Worm (Caenorhabditis elegans): ENCODE measurements around the gene F42A9.9.

Gene F42A9.9

DNA sequence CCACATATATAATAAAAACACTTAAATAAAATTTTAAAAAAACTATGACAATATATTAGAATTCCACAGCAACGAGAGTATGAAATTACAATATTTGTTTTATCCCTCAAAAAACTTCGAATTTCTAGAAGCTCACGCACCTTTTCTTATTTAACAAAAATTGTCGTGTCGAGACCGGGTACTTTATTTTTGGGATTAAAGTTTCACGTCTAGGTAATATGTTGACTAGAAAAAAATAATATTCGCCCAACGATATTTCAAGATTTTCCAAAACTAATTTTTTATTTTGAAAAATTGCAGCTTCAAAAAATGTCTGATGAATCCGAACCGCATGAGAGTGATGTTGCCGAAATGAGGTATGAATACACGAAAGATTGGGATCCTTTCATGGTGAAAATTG, 5.8 kb upstream of the F42A9.9 start, which contains the start of gene C49C8.3:
TSS of gene C49C8.3 (plus strand) at position 301 of the 400 bp plus-strand sequence.
- TF ChIP-seq efl-1 (optimal IDR thresholded peaks at IDR 0.05) (no peak), efl-1 (GFP tag; optimal IDR thresholded peaks at IDR 0.05 in 1 of 2) (no peak), ces-1 (GFP tag; optimal IDR thresholded peaks at IDR 0.05) (no peak)

DNA sequence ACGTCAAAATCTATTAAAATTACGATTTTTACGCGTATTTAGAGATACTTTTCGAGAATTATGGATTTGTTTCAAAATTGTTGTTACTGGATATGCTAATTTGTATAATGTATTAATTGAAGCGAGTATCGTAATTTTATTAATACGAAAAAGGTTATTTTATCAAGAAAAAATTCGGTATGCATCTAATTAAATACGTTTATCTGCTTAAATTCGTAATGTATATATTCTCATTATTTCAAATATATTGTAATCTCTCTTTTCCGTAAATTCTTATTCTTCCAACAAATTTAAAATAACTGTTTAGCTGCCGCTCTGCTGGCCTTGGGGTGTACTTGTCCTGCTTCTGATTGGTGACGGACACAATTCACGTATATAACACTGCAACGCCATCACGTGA, 7.6 kb downstream of the F42A9.9 start, which contains the start of gene dgk-4:
TSS of gene dgk-4 (plus strand) at position 301 of the 400 bp plus-strand sequence.
- TF ChIP-seq rnt-1 (tag; optimal IDR thresholded peaks at IDR 0.05) (no peak), nhr-19 (GFP tag; conservative IDR thresholded peaks at IDR 0.05) (no peak), ets-5 (GFP tag; IDR thresholded peaks at IDR 0.05) (no peak), pqm-1 (tag; optimal IDR thresholded peaks at IDR 0.05) (no peak), unc-98 (GFP tag; IDR thresholded peaks at IDR 0.05) (no peak), jun-1 (tag; optimal IDR thresholded peaks at IDR 0.05) (no peak), lir-3 (tag; optimal IDR thresholded peaks at IDR 0.05; ENCODE audit: poor library complexity) (no peak), nhr-47 (tag; optimal IDR thresholded peaks at IDR 0.05) (no peak)

DNA sequence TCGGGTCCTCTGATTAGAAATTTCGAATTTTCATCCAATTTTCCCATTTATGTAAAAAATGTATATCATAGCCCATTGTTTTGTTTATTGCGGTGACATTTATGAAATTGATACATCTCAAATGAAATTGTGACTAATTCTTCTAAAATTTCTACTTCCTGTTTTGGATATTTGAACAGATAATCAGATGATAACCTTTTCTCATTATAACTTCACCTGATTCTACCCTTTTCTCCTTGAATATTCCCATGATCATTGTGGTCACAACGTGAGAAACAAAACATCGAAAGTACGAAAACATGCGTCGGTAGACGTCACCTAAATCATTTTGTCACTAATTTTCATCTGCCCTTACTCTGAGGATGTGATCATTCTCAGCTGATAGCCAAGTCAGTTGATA, 8.4 kb downstream of the F42A9.9 start:
- peak; percentile 43 for TF ChIP-seq nhr-71 (tag; optimal IDR thresholded peaks at IDR 0.05)
- no peak for TF ChIP-seq hlh-4 (tag; optimal IDR thresholded peaks at IDR 0.05)
- TF ChIP-seq lin-15B (tag; optimal IDR thresholded peaks at IDR 0.05), result no peak
- peak; percentile 54 for TF ChIP-seq dsc-1 (tag; optimal IDR thresholded peaks at IDR 0.05)
- no peak for TF ChIP-seq unc-62 (GFP tag; optimal IDR thresholded peaks at IDR 0.05)
- TF ChIP-seq tlp-1 (tag; optimal IDR thresholded peaks at IDR 0.05), result no peak
- no peak for TF ChIP-seq nhr-19 (GFP tag; conservative IDR thresholded peaks at IDR 0.05)
- no peak for TF ChIP-seq tbx-2 (tag; optimal IDR thresholded peaks at IDR 0.05)
- TF ChIP-seq nhr-84 (tag; optimal IDR thresholded peaks at IDR 0.05), result no peak
- no peak for TF ChIP-seq unc-30 (tag; optimal IDR thresholded peaks at IDR 0.05)
- no peak for TF ChIP-seq ceh-88 (GFP tag; IDR thresholded peaks at IDR 0.05)
- no peak for TF ChIP-seq zag-1 (tag; optimal IDR thresholded peaks at IDR 0.05)
- no peak for TF ChIP-seq ceh-63 (GFP tag; optimal IDR thresholded peaks at IDR 0.05)
- TF ChIP-seq mep-1 (tag; optimal IDR thresholded peaks at IDR 0.05), result no peak
- TF ChIP-seq nhr-77 (tag; optimal IDR thresholded peaks at IDR 0.05), result no peak
- TF ChIP-seq irx-1 (tag; optimal IDR thresholded peaks at IDR 0.05), result no peak
- TF ChIP-seq nhr-11 (tag; optimal IDR thresholded peaks at IDR 0.05), result peak; percentile 13
- no peak for TF ChIP-seq pqm-1 (tag; optimal IDR thresholded peaks at IDR 0.05)
- no peak for TF ChIP-seq lin-13 (GFP tag; optimal IDR thresholded peaks at IDR 0.05)
- TF ChIP-seq mdl-1 (tag; optimal IDR thresholded peaks at IDR 0.05), result no peak
- TF ChIP-seq efl-3 (GFP tag; optimal IDR thresholded peaks at IDR 0.05), result no peak
- TF ChIP-seq ceh-8 (GFP tag; optimal IDR thresholded peaks at IDR 0.05), result peak; percentile 70
- TF ChIP-seq jun-1 (tag; optimal IDR thresholded peaks at IDR 0.05), result no peak
- no peak for TF ChIP-seq nhr-85 (tag)
- TF ChIP-seq fkh-8 (tag; optimal IDR thresholded peaks at IDR 0.05), result peak; percentile 16

DNA sequence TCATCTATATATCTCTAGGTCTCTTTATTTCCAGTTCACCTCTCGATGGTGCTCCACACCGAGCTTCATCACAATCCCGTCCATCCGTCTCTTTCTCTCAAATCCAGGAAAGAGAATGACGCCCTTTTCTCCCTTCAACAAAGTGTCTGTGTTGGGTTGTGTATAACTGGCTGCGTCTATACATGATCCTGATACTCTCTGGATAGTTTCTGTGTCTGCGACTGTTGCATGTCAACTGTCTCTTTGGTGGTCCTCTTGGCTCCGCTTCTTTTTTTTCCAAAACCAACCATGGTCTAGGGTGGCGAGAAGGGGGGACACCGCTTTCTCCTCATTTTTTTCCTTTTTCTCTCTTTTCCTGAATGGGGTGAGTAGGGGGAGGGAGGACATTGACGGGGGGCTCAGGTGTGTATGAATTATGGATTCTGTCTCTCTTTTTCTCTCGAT, 9.0 kb downstream of the F42A9.9 start:
- TF ChIP-seq mep-1 (tag; optimal IDR thresholded peaks at IDR 0.05) (peak; percentile 45), lin-13 (GFP tag; optimal IDR thresholded peaks at IDR 0.05) (no peak), isw-1 (GFP tag; IDR thresholded peaks at IDR 0.05) (peak; percentile 40), zag-1 (tag; optimal IDR thresholded peaks at IDR 0.05) (no peak), dpl-1 (GFP tag; optimal IDR thresholded peaks at IDR 0.05) (peak in 1 of 3 experiments; percentile 4), blmp-1 (tag; optimal IDR thresholded peaks at IDR 0.05) (peak; percentile 0), egl-27 (tag; optimal IDR thresholded peaks at IDR 0.05) (peak in 1 of 2 experiments; percentile 8), snu-23 (GFP tag; optimal IDR thresholded peaks at IDR 0.05) (peak; percentile 75), lin-14 (GFP tag; optimal IDR thresholded peaks at IDR 0.05) (peak; percentile 91), elt-3 (tag; optimal IDR thresholded peaks at IDR 0.05) (no peak), nhr-71 (tag; optimal IDR thresholded peaks at IDR 0.05) (peak; percentile 74), sox-4 (tag; optimal IDR thresholded peaks at IDR 0.05) (no peak), fos-1 (tag; optimal IDR thresholded peaks at IDR 0.05) (peak; percentile 38), dsc-1 (tag; optimal IDR thresholded peaks at IDR 0.05) (peak; percentile 57), ceh-90 (tag; optimal IDR thresholded peaks at IDR 0.05) (no peak), fkh-10 (GFP tag; optimal IDR thresholded peaks at IDR 0.05) (peak; percentile 71), mdl-1 (tag; optimal IDR thresholded peaks at IDR 0.05) (peak in 1 of 2 experiments; percentile 44), nhr-47 (tag; optimal IDR thresholded peaks at IDR 0.05) (peak; percentile 53), rnt-1 (tag; optimal IDR thresholded peaks at IDR 0.05) (peak; percentile 39), nhr-20 (tag; optimal IDR thresholded peaks at IDR 0.05) (peak; percentile 61), mef-2 (tag; optimal IDR thresholded peaks at IDR 0.05) (peak; percentile 38), unc-86 (tag; optimal IDR thresholded peaks at IDR 0.05) (peak; percentile 77), lin-35 (GFP tag; optimal IDR thresholded peaks at IDR 0.05) (peak in 1 of 2 experiments; percentile 7)
